Worm (Caenorhabditis elegans): Measurements from ENCODE around the gene gasr-8.

Gene gasr-8

DNA sequence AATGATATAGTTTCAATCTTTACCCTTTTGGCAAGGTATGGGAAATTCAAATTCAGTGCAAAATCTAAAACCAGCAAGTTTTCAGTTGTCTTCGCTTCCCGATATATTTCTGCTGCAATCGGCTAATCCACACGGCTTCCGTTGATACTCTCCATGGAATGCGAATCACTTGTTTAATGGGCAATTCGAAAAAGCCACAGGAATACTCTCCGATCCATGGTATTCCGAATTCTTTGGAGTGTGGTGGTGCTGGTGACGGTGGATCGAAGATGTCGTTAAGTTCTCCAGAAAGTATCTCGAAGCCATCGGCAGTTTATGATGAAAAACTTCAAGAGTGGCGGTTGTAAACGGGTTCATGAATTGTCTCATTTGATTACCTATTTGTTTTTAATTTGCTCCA is 5.6 kb upstream of the gasr-8 start:
- no peak for TF ChIP-seq efl-1 (optimal IDR thresholded peaks at IDR 0.05)
- peak in 1 of 2 experiments; percentile 81 for TF ChIP-seq efl-1 (GFP tag; optimal IDR thresholded peaks at IDR 0.05 in 1 of 2)
- no peak for TF ChIP-seq lin-13 (GFP tag; optimal IDR thresholded peaks at IDR 0.05)
- no peak for TF ChIP-seq dsc-1 (tag; optimal IDR thresholded peaks at IDR 0.05)
- no peak for TF ChIP-seq jun-1 (tag; optimal IDR thresholded peaks at IDR 0.05)
- TF ChIP-seq elt-2 (tag; optimal IDR thresholded peaks at IDR 0.05) = no peak
- TF ChIP-seq ama-1 (optimal IDR thresholded peaks at IDR 0.05) = peak; percentile 22

ce11 chrV:14683926-14684325 is 5.0 kb upstream of the gasr-8 start:
- TF ChIP-seq unc-30 (tag; optimal IDR thresholded peaks at IDR 0.05) (no peak), efl-1 (optimal IDR thresholded peaks at IDR 0.05) (no peak), efl-1 (GFP tag; optimal IDR thresholded peaks at IDR 0.05 in 1 of 2) (peak in 1 of 2 experiments; percentile 90)

DNA sequence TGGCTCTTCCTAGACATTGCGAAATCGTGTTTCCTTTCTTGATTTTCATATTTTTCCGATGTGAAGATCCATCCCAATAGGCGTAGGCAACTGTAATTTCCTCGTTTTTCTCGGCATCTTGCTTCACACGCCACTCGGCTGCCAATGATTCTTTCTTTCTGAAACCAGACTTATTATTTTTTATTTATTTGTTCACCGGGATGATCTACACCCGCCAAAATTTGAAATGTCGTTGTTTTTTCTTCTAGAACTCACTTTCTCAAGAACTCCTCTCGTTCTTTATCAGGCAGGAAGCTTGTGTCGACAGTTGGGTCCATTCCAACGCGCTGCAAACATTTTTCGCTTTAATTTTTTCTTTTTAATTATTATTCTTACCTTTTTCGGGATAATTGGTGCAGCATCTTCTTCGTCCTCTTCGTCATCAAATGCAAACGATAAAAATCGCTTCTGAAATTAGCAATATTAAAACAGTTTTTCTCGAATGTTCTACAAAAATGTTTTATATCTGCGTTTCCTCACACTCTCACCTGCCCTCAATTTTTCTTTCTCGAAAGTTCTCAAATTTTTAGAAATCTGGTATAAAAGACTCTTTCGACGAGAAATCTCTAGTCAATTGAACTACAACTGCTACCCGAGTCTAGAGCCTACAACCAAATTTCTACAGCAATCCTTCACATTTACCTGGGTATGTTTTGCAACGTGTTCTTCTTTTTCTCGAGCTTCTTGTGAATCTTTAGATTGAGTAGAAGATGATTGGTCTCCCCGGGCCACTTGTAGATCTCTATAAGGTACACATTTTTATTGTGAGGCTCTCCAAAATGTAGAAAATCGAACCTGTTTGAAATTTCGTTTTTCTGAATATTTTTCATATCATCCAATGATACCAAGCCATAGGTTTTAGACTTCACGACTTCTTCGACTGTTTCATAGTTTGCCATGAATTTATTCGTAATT is 4.3 kb upstream of the gasr-8 start, which contains the start of gene hsp-90:
hsp-90 (plus strand) TSS at position 560 of the 954 bp plus-strand sequence.
- TF ChIP-seq egl-27 (tag; optimal IDR thresholded peaks at IDR 0.05) (no peak), ztf-11 (tag; optimal IDR thresholded peaks at IDR 0.05) (no peak), nhr-77 (tag; optimal IDR thresholded peaks at IDR 0.05) (no peak), ceh-90 (tag; optimal IDR thresholded peaks at IDR 0.05) (no peak), snu-23 (GFP tag; optimal IDR thresholded peaks at IDR 0.05) (peak; percentile 3), fos-1 (tag; optimal IDR thresholded peaks at IDR 0.05) (no peak), sup-37 (GFP tag; optimal IDR thresholded peaks at IDR 0.05) (no peak), nhr-20 (tag; optimal IDR thresholded peaks at IDR 0.05) (peak; percentile 8), lin-15B (tag; optimal IDR thresholded peaks at IDR 0.05) (no peak), ama-1 (optimal IDR thresholded peaks at IDR 0.05) (no peak), lir-3 (tag; optimal IDR thresholded peaks at IDR 0.05; ENCODE audit: poor library complexity) (no peak), ces-1 (GFP tag; optimal IDR thresholded peaks at IDR 0.05) (no peak), C04F5.9 (tag; optimal IDR thresholded peaks at IDR 0.05) (no peak), ceh-63 (GFP tag; optimal IDR thresholded peaks at IDR 0.05) (no peak), skn-1 (tag; optimal IDR thresholded peaks at IDR 0.05) (no peak), lin-14 (GFP tag; optimal IDR thresholded peaks at IDR 0.05) (no peak), nhr-76 (tag; optimal IDR thresholded peaks at IDR 0.05) (no peak), efl-1 (optimal IDR thresholded peaks at IDR 0.05) (no peak), efl-1 (GFP tag; optimal IDR thresholded peaks at IDR 0.05 in 1 of 2) (peak in 1 of 2 experiments; percentile 50), lin-39 (tag; optimal IDR thresholded peaks at IDR 0.05) (no peak), sptf-1 (tag; optimal IDR thresholded peaks at IDR 0.05) (no peak), egl-13 (tag; optimal IDR thresholded peaks at IDR 0.05) (no peak), ceh-8 (GFP tag; optimal IDR thresholded peaks at IDR 0.05) (no peak), lsy-2 (tag; optimal IDR thresholded peaks at IDR 0.05) (no peak)

DNA sequence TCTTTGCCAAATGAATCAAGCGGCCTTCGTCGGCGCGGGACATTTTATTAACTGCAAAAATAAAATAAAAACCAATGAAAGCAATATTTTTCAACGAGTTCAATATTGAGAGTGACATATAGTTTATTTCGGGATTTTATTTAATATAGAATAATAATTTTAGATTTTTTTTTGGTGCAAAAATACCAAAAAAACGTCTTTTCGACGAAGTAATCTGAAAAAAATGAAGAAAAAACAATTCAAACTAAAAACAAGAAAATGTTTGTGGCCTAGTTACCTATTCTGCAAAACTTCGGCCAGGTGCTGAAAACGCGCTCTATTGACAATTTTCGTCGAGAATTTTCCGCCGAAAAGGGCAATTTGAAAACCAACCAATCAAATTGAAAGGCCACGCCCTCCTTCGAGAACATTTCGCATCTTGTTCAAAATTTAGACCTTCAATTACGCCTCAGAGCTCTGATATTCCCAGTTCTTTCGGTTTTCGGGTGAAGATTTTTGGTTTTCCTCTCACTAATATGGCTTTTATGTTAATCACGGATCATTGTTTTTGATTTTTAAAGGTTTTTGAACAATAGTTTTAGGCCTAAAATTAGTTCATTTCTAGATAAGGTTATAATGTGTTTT is 3.4 kb upstream of the gasr-8 start, which contains the start of gene C47E8.4:
C47E8.4 (minus strand) TSS at position 51 of the 624 bp plus-strand sequence.
- TF ChIP-seq sox-4 (tag; optimal IDR thresholded peaks at IDR 0.05) (peak; percentile 99), nhr-84 (tag; optimal IDR thresholded peaks at IDR 0.05) (peak; percentile 49), rnt-1 (tag; optimal IDR thresholded peaks at IDR 0.05) (peak; percentile 99), pqm-1 (tag; optimal IDR thresholded peaks at IDR 0.05) (peak; percentile 70), nhr-20 (tag; optimal IDR thresholded peaks at IDR 0.05) (peak; percentile 99), lin-15B (tag; optimal IDR thresholded peaks at IDR 0.05) (peak; percentile 99), unc-30 (tag; optimal IDR thresholded peaks at IDR 0.05) (peak; percentile 67), lsy-2 (tag; optimal IDR thresholded peaks at IDR 0.05) (peak; percentile 98), mdl-1 (tag; optimal IDR thresholded peaks at IDR 0.05) (peak in 1 of 2 experiments; percentile 90), tlp-1 (tag; optimal IDR thresholded peaks at IDR 0.05) (no peak), ama-1 (optimal IDR thresholded peaks at IDR 0.05) (peak; percentile 88), vab-15 (tag; optimal IDR thresholded peaks at IDR 0.05) (peak; percentile 95), nhr-28 (tag; optimal IDR thresholded peaks at IDR 0.05) (peak; percentile 72), nhr-71 (tag; optimal IDR thresholded peaks at IDR 0.05) (peak; percentile 100), egl-13 (tag; optimal IDR thresholded peaks at IDR 0.05) (peak; percentile 99), C04F5.9 (tag; optimal IDR thresholded peaks at IDR 0.05) (peak; percentile 97), ceh-90 (tag; optimal IDR thresholded peaks at IDR 0.05) (peak; percentile 96), elt-3 (tag; optimal IDR thresholded peaks at IDR 0.05) (peak in 4 of 6 experiments; percentile 12 to 99 (median 89)), mab-9 (GFP tag; IDR thresholded peaks at IDR 0.05) (peak; percentile 99), ceh-82 (tag; optimal IDR thresholded peaks at IDR 0.05) (peak; percentile 97 to 98 (median 98)), hlh-17 (GFP tag; optimal IDR thresholded peaks at IDR 0.05; ENCODE audit: borderline replicate concordance) (peak; percentile 85), ets-5 (GFP tag; IDR thresholded peaks at IDR 0.05) (no peak)
